Fruit fly (Drosophila melanogaster) whole organism, embryonic: ENCODE measurements around the gene KP78a.

ENCODE experiments used
- CG10543 ChIP-seq: fragments of 200-800 bp; sonication (Bioruptor generic); optimal IDR thresholded peaks from 3 replicates; lab custom pipeline; 2017; ENCODE audit warnings: missing biosample characterization, mild to moderate bottlenecking, missing genetic modification characterization, moderate library complexity
- CG12155 ChIP-seq: fragments of 200-800 bp; sonication (Bioruptor generic); optimal IDR thresholded peaks from 3 replicates; lab custom pipeline; 2016; ENCODE audit warnings: missing biosample characterization, missing genetic modification characterization
- CG13296 ChIP-seq: fragments of 200-800 bp; sonication (Bioruptor generic); optimal IDR thresholded peaks from 3 replicates; lab custom pipeline; 2018; ENCODE audit warnings: missing biosample characterization, mild to moderate bottlenecking, missing genetic modification characterization
- CG14667 ChIP-seq: fragments of 200-800 bp; sonication (Bioruptor generic); IDR thresholded peaks from 2 replicates; pipeline ENCODE4 v1.3.6; 2022; ENCODE audit warnings: missing biosample characterization, missing genetic modification characterization
- CG15514 ChIP-seq: fragments of 200-800 bp; sonication (Bioruptor generic); optimal IDR thresholded peaks from 3 replicates; lab custom pipeline; 2017; ENCODE audit warnings: missing biosample characterization, missing genetic modification characterization, mild to moderate bottlenecking, moderate library complexity, missing genetic modification reagents
- CG16813 ChIP-seq: fragments of 200-800 bp; sonication (Bioruptor generic); IDR thresholded peaks from 3 replicates; pipeline ENCODE4 v1.3.6; 2022; ENCODE audit warnings: missing biosample characterization, missing genetic modification characterization; ENCODE audit not compliant: partially characterized antibody
- CG17361 ChIP-seq: fragments of 200-800 bp; sonication (Bioruptor generic); IDR thresholded peaks from 3 replicates; pipeline ENCODE4 v1.3.6; 2022; ENCODE audit warnings: missing biosample characterization, missing genetic modification characterization
- CG18764 ChIP-seq: fragments of 200-800 bp; sonication (Bioruptor generic); optimal IDR thresholded peaks from 3 replicates; lab custom pipeline; 2016; ENCODE audit warnings: missing biosample characterization, missing genetic modification characterization
- CG2202 ChIP-seq: fragments of 200-800 bp; sonication (Bioruptor generic); optimal IDR thresholded peaks from 2 replicates; lab custom pipeline; 2018; ENCODE audit warnings: missing biosample characterization, mild to moderate bottlenecking, missing genetic modification characterization
- CG31388 ChIP-seq: fragments of 200-800 bp; sonication (Bioruptor generic); optimal IDR thresholded peaks from 2 replicates; lab custom pipeline; 2016; ENCODE audit warnings: missing biosample characterization, missing genetic modification characterization
- CG33213 ChIP-seq: fragments of 200-800 bp; sonication (Bioruptor generic); optimal IDR thresholded peaks from 3 replicates; lab custom pipeline; 2016; ENCODE audit warnings: missing biosample characterization, missing genetic modification characterization
- CG4404 ChIP-seq: fragments of 200-800 bp; sonication (Bioruptor generic); IDR thresholded peaks from 2 replicates; pipeline ENCODE4 v1.3.6; 2022; ENCODE audit warnings: missing biosample characterization, missing genetic modification characterization
- CG4424 ChIP-seq: fragments of 200-800 bp; sonication (Bioruptor generic); optimal IDR thresholded peaks from 3 replicates; lab custom pipeline; 2016; ENCODE audit warnings: missing biosample characterization, missing genetic modification characterization
- CG4730 ChIP-seq: fragments of 200-800 bp; sonication (Bioruptor generic); IDR thresholded peaks from 2 replicates; pipeline ENCODE4 v1.3.6; 2022; ENCODE audit warnings: missing biosample characterization, missing genetic modification characterization
- CG8290 ChIP-seq, 3 experiments: fragments of 200-800 bp; sonication (Bioruptor generic); optimal IDR thresholded peaks; 2 replicates each; lab custom pipeline; 2016 to 2019; ENCODE audit warnings: missing biosample characterization in 3 of 3, missing genetic modification characterization in 3 of 3, mild to moderate bottlenecking in 2 of 3, moderate library complexity in 1 of 3
- Chrac-16 ChIP-seq: fragments of 200-800 bp; sonication (Bioruptor generic); optimal IDR thresholded peaks from 3 replicates; lab custom pipeline; 2016; ENCODE audit warnings: missing biosample characterization, missing genetic modification characterization
- D19B ChIP-seq: fragments of 200-800 bp; sonication (Bioruptor generic); optimal IDR thresholded peaks from 2 replicates; lab custom pipeline; 2017; ENCODE audit warnings: missing biosample characterization, mild to moderate bottlenecking, missing genetic modification characterization
- Dad ChIP-seq: fragments of 200-800 bp; sonication (Bioruptor generic); optimal IDR thresholded peaks from 3 replicates; lab custom pipeline; 2016; ENCODE audit warnings: missing biosample characterization, missing genetic modification characterization
- Dbx ChIP-seq: fragments of 200-800 bp; sonication (Bioruptor generic); IDR thresholded peaks from 3 replicates; pipeline ENCODE4 v1.3.6; 2022; ENCODE audit warnings: missing biosample characterization, missing genetic modification characterization
- Dfd ChIP-seq, 2 experiments: fragments of >200 bp; optimal IDR thresholded peaks; 2 replicates each; lab custom pipeline; 2017; ENCODE audit warnings: missing biosample characterization in 2 of 2, missing genetic modification characterization in 2 of 2
- Dip3 ChIP-seq: fragments of 200-800 bp; sonication (Bioruptor generic); optimal IDR thresholded peaks from 3 replicates; lab custom pipeline; 2016; ENCODE audit warnings: missing biosample characterization, missing genetic modification characterization
- Dp ChIP-seq: fragments of 200-800 bp; sonication (Bioruptor generic); optimal IDR thresholded peaks from 2 replicates; lab custom pipeline; 2018; ENCODE audit warnings: missing biosample characterization, mild to moderate bottlenecking, missing genetic modification characterization, moderate library complexity
- E2f2 ChIP-seq: fragments of 200-800 bp; sonication (Bioruptor generic); IDR thresholded peaks from 2 replicates; pipeline ENCODE4 v1.3.6; 2022; ENCODE audit warnings: missing biosample characterization, missing genetic modification characterization
- Elba2 ChIP-seq: fragments of 200-800 bp; sonication (Bioruptor generic); optimal IDR thresholded peaks from 3 replicates; lab custom pipeline; 2016; ENCODE audit warnings: missing biosample characterization, missing genetic modification characterization
- Ets65A ChIP-seq: fragments of 200-800 bp; sonication (Bioruptor generic); peaks from one replicate; lab custom pipeline; 2016; ENCODE audit warnings: missing biosample characterization, missing genetic modification characterization
- Fer3 ChIP-seq: fragments of 200-800 bp; sonication (Bioruptor generic); optimal IDR thresholded peaks from 2 replicates; lab custom pipeline; 2018; ENCODE audit warnings: missing biosample characterization, mild to moderate bottlenecking, missing genetic modification characterization, moderate library complexity
- Hmx ChIP-seq: fragments of 200-800 bp; sonication (Bioruptor generic); optimal IDR thresholded peaks from 2 replicates; lab custom pipeline; 2016; ENCODE audit warnings: missing biosample characterization, missing genetic modification characterization
- Hr78 ChIP-seq, 2 experiments: fragments of 200-800 bp in 1 of 2; fragments of >200 bp in 1 of 2; sonication (Bioruptor generic) in 1 of 2; optimal IDR thresholded peaks; 2 replicates each; lab custom pipeline; 2017 to 2019; ENCODE audit warnings: missing biosample characterization in 2 of 2, missing genetic modification characterization in 2 of 2, mild to moderate bottlenecking in 1 of 2, moderate library complexity in 1 of 2
- Mad ChIP-seq: fragments of 200-800 bp; sonication (Bioruptor generic); optimal IDR thresholded peaks from 2 replicates; lab custom pipeline; 2016; ENCODE audit warnings: missing biosample characterization, missing genetic modification characterization
- PHDP ChIP-seq: fragments of 200-800 bp; sonication (Bioruptor generic); optimal IDR thresholded peaks from 3 replicates; lab custom pipeline; 2018; ENCODE audit warnings: missing biosample characterization, mild to moderate bottlenecking, missing genetic modification characterization, moderate library complexity
- Poxn ChIP-seq: fragments of 200-800 bp; sonication (Bioruptor generic); IDR thresholded peaks from 2 replicates; pipeline ENCODE4 v1.3.6; 2022; ENCODE audit warnings: missing biosample characterization, missing genetic modification characterization
- Ravus ChIP-seq: fragments of 200-800 bp; sonication (Bioruptor generic); IDR thresholded peaks from 2 replicates; pipeline ENCODE4 v1.3.6; 2022; ENCODE audit warnings: missing biosample characterization, missing genetic modification characterization
- Spps ChIP-seq: fragments of 200-800 bp; sonication (Bioruptor generic); optimal IDR thresholded peaks from 2 replicates; lab custom pipeline; 2018; ENCODE audit warnings: missing biosample characterization, mild to moderate bottlenecking, missing genetic modification characterization
- TFAM ChIP-seq: fragments of 200-800 bp; sonication (Bioruptor generic); optimal IDR thresholded peaks from 2 replicates; lab custom pipeline; 2017; ENCODE audit warnings: missing biosample characterization, missing genetic modification characterization, inconsistent platforms
- ac ChIP-seq: fragments of 200-800 bp; sonication (Bioruptor generic); optimal IDR thresholded peaks from 3 replicates; lab custom pipeline; 2017; ENCODE audit warnings: missing biosample characterization, mild to moderate bottlenecking, missing genetic modification characterization
- ato ChIP-seq: fragments of 200-800 bp; sonication (Bioruptor generic); IDR thresholded peaks from 2 replicates; pipeline ENCODE4 v1.3.6; 2022; ENCODE audit warnings: missing biosample characterization, missing genetic modification characterization; ENCODE audit not compliant: partially characterized antibody
- bbx ChIP-seq: fragments of 200-800 bp; sonication (Bioruptor generic); IDR thresholded peaks from 2 replicates; pipeline ENCODE4 v1.3.6; 2022; ENCODE audit warnings: missing biosample characterization, missing genetic modification characterization; ENCODE audit not compliant: partially characterized antibody
- bcd ChIP-seq: fragments of 200-800 bp; sonication (Bioruptor generic); optimal IDR thresholded peaks from 2 replicates; lab custom pipeline; 2017; ENCODE audit warnings: missing biosample characterization, mild to moderate bottlenecking, missing genetic modification characterization
- chinmo ChIP-seq: fragments of 200-800 bp; sonication (Bioruptor generic); IDR thresholded peaks from 4 replicates; pipeline ENCODE4 v1.3.6; 2022; ENCODE audit warnings: missing biosample characterization, missing genetic modification characterization; ENCODE audit not compliant: partially characterized antibody
- chm ChIP-seq: fragments of 200-800 bp; sonication (Bioruptor generic); IDR thresholded peaks from 2 replicates; pipeline ENCODE4 v1.3.6; 2022; ENCODE audit warnings: missing biosample characterization, missing genetic modification characterization
- crc ChIP-seq: fragments of 200-800 bp; sonication (Bioruptor generic); optimal IDR thresholded peaks from 2 replicates; lab custom pipeline; 2016; ENCODE audit warnings: missing biosample characterization, missing genetic modification characterization
- crp ChIP-seq, 2 experiments: fragments of 200-800 bp; sonication (Bioruptor generic); optimal IDR thresholded peaks; 2 replicates in 1 of 2; 3 replicates in 1 of 2; lab custom pipeline; 2017; ENCODE audit warnings: missing biosample characterization in 2 of 2, missing genetic modification characterization in 2 of 2, mild to moderate bottlenecking in 1 of 2, moderate library complexity in 1 of 2
- dati ChIP-seq: fragments of 200-800 bp; sonication (Bioruptor generic); IDR thresholded peaks from 2 replicates; pipeline ENCODE4 v1.3.6; 2022; ENCODE audit warnings: missing biosample characterization, missing genetic modification characterization
- gsb-n ChIP-seq: fragments of 200-800 bp; sonication (Bioruptor generic); optimal IDR thresholded peaks from 3 replicates; lab custom pipeline; 2018; ENCODE audit warnings: missing biosample characterization, mild to moderate bottlenecking, missing genetic modification characterization
- ham ChIP-seq: fragments of 200-800 bp; sonication (Bioruptor generic); IDR thresholded peaks from 2 replicates; pipeline ENCODE4 v1.3.6; 2022; ENCODE audit warnings: missing biosample characterization, missing genetic modification characterization
- ken ChIP-seq: fragments of 200-800 bp; sonication (Bioruptor generic); IDR thresholded peaks from 3 replicates; pipeline ENCODE4 v1.3.6; 2022; ENCODE audit warnings: missing biosample characterization, missing genetic modification characterization
- luna ChIP-seq: fragments of 200-800 bp; sonication (Bioruptor generic); optimal IDR thresholded peaks from 2 replicates; lab custom pipeline; 2016; ENCODE audit warnings: missing biosample characterization, missing genetic modification characterization
- peb ChIP-seq: fragments of 200-800 bp; sonication (Bioruptor generic); IDR thresholded peaks from 2 replicates; pipeline ENCODE4 v1.3.6; 2022; ENCODE audit warnings: missing biosample characterization, missing genetic modification characterization
- shn ChIP-seq: fragments of 200-800 bp; sonication (Bioruptor generic); optimal IDR thresholded peaks from 3 replicates; lab custom pipeline; 2016; ENCODE audit warnings: missing biosample characterization, missing genetic modification characterization
- wek ChIP-seq: fragments of 200-800 bp; sonication (Bioruptor generic); optimal IDR thresholded peaks from 3 replicates; lab custom pipeline; 2018; ENCODE audit warnings: missing biosample characterization, mild to moderate bottlenecking, missing genetic modification characterization, moderate library complexity
- zf30C ChIP-seq: fragments of 200-800 bp; sonication (Bioruptor generic); optimal IDR thresholded peaks from 3 replicates; lab custom pipeline; 2018; ENCODE audit warnings: missing biosample characterization, mild to moderate bottlenecking, missing genetic modification characterization

The KP78a gene

dm6 chr3R:11368766-11369165, 15.8 kb upstream of the KP78a start (continued):
- TF ChIP-seq peb (0 out of 2 replicates have a peak, but pooled peaks have one; percentile 36), Dip3 (GFP tag; lab: Kevin White, UChicago) (no peak), CG2202 (tag; lab: Kevin White, UChicago) (peak; percentile 26), Mad (GFP tag; lab: Kevin White, UChicago) (no peak), ato (GFP tag; lab: Robert Waterston, UW) (no peak), shn (GFP tag; lab: Kevin White, UChicago) (no peak), CG4730 (no peak), Chrac-16 (GFP tag; lab: Kevin White, UChicago) (peak; percentile 53), CG10543 (GFP tag; lab: Kevin White, UChicago) (no peak), Dad (no peak), gsb-n (tag; lab: Kevin White, UChicago) (peak; percentile 75), chinmo (no peak), wek (GFP tag; lab: Kevin White, UChicago) (no peak), dati (GFP tag; lab: Robert Waterston, UW) (no peak), Dfd (GFP tag; optimal IDR thresholded peaks at IDR 0.05; lab: Kevin White, UChicago) (no peak), ken (GFP tag; lab: Robert Waterston, UW) (no peak), CG8290 (GFP tag; optimal IDR thresholded peaks at IDR 0.05; lab: Kevin White, UChicago) (peak; percentile 10), CG8290 (tag; optimal IDR thresholded peaks at IDR 0.05; lab: Kevin White, UChicago) (no peak), CG17361 (GFP tag; lab: Robert Waterston, UW) (peak; percentile 83), Dp (no peak), luna (GFP tag; lab: Kevin White, UChicago) (no peak), crc (GFP tag; lab: Kevin White, UChicago) (no peak), CG16813 (GFP tag; lab: Robert Waterston, UW) (no peak), Hmx (GFP tag; lab: Kevin White, UChicago) (no peak), crp (GFP tag; optimal IDR thresholded peaks at IDR 0.05; lab: Kevin White, UChicago) (no peak), Ravus (no peak), CG4424 (GFP tag; lab: Kevin White, UChicago) (peak; percentile 60), CG15514 (GFP tag; lab: Kevin White, UChicago) (no peak), ac (GFP tag; lab: Kevin White, UChicago) (peak; percentile 86), CG18764 (GFP tag; lab: Kevin White, UChicago) (no peak), E2f2 (GFP tag; lab: Robert Waterston, UW) (no peak), Spps (peak; percentile 49), CG31388 (no peak), bcd (GFP tag; lab: Kevin White, UChicago) (peak; percentile 21), Elba2 (GFP tag; lab: Kevin White, UChicago) (peak; percentile 27), chm (GFP tag; lab: Robert Waterston, UW) (no peak), D19B (no peak), Dbx (GFP tag; lab: Robert Waterston, UW) (no peak), Poxn (GFP tag; lab: Robert Waterston, UW) (no peak), ham (GFP tag; lab: Robert Waterston, UW) (no peak), CG13296 (no peak), bbx (no peak), PHDP (tag; lab: Kevin White, UChicago) (no peak), CG4404 (GFP tag; lab: Robert Waterston, UW) (peak; percentile 88), TFAM (GFP tag; lab: Kevin White, UChicago) (no peak), zf30C (peak; percentile 73), CG12155 (GFP tag; lab: Kevin White, UChicago) (peak; percentile 50), Hr78 (GFP tag; optimal IDR thresholded peaks at IDR 0.05; lab: Kevin White, UChicago) (no peak), Fer3 (tag; lab: Kevin White, UChicago) (no peak), CG33213 (GFP tag; lab: Kevin White, UChicago) (no peak), Ets65A (GFP tag; lab: Kevin White, UChicago) (peak; percentile 83), CG14667 (GFP tag; lab: Robert Waterston, UW) (no peak)
